Worm (Caenorhabditis elegans) whole organism, L4 larva: ENCODE data around the gene D1005.10.
A peak's percentile ranks its signal among the peaks of the same experiment; 100 is the strongest.

Experiments used
- F44E2.7 ChIP-seq: fragments of 200-800 bp; sonication (Bioruptor generic); IDR thresholded peaks from 2 replicates; pipeline ENCODE4 v2.1.2; 2022; ENCODE audit warnings: missing genetic modification characterization, missing compliant biosample characterization
- T26A8.4 ChIP-seq: fragments of 200-800 bp; sonication (Bioruptor generic); IDR thresholded peaks from 2 replicates; pipeline ENCODE4 v1.3.6; 2022; ENCODE audit warnings: missing genetic modification characterization, missing compliant biosample characterization
- Y75B8A.6 ChIP-seq: fragments of 200-800 bp; sonication (Bioruptor generic); IDR thresholded peaks from 2 replicates; pipeline ENCODE4 v1.3.6; 2022; ENCODE audit warnings: missing genetic modification reagents, missing genetic modification characterization, missing compliant biosample characterization
- ZK546.5 ChIP-seq, 2 experiments: sonication (generic microtip); optimal IDR thresholded peaks; 2 replicates each; lab custom pipeline; 2017; ENCODE audit warnings: missing biosample characterization in 2 of 2, missing genetic modification characterization in 2 of 2
- arid-1 ChIP-seq: fragments of 200-800 bp; sonication (Bioruptor generic); conservative IDR thresholded peaks from 2 replicates; pipeline ENCODE4 v1.3.6; 2022; ENCODE audit warnings: missing genetic modification reagents, missing genetic modification characterization, missing compliant biosample characterization
- attf-4 ChIP-seq: sonication (generic microtip); optimal IDR thresholded peaks from 3 replicates; lab custom pipeline; 2017; ENCODE audit warnings: missing biosample characterization, missing genetic modification characterization
- ceh-28 ChIP-seq: fragments of 150-350 bp; optimal IDR thresholded peaks from 2 replicates; lab custom pipeline; 2014; ENCODE audit warnings: missing biosample characterization, missing genetic modification reagents, missing genetic modification characterization
- daf-12 ChIP-seq: fragments of 150-350 bp; optimal IDR thresholded peaks from 2 replicates; lab custom pipeline; 2014; ENCODE audit warnings: missing biosample characterization, missing genetic modification reagents, missing genetic modification characterization
- daf-16 ChIP-seq, 3 experiments: sonication (generic microtip); optimal IDR thresholded peaks; 2 replicates each; lab custom pipeline; 2016 to 2017; ENCODE audit warnings: missing genetic modification characterization in 3 of 3, missing genetic modification reagents in 3 of 3, mild to moderate bottlenecking in 2 of 3, missing compliant biosample characterization in 2 of 3, missing biosample characterization in 1 of 3, moderate library complexity in 1 of 3
- daf-8 ChIP-seq: fragments of 200-800 bp; sonication (Bioruptor generic); IDR thresholded peaks from 2 replicates; pipeline ENCODE4 v1.3.6; 2022; ENCODE audit warnings: missing genetic modification characterization, missing compliant biosample characterization
- dmd-6 ChIP-seq: fragments of 200-800 bp; sonication (Bioruptor generic); IDR thresholded peaks from 2 replicates; pipeline ENCODE4 v1.3.6; 2022; ENCODE audit warnings: missing genetic modification reagents, missing genetic modification characterization, missing compliant biosample characterization
- dmd-8 ChIP-seq: fragments of 200-800 bp; sonication (Bioruptor generic); IDR thresholded peaks from 2 replicates; pipeline ENCODE4 v1.3.6; 2022; ENCODE audit warnings: missing genetic modification characterization, missing compliant biosample characterization
- dve-1 ChIP-seq: sonication (generic microtip); optimal IDR thresholded peaks from 2 replicates; lab custom pipeline; 2017; ENCODE audit warnings: antibody characterized with exemption, mild to moderate bottlenecking, missing genetic modification characterization, missing compliant biosample characterization; ENCODE audit not compliant: insufficient read depth
- egl-27 ChIP-seq: sonication (generic microtip); optimal IDR thresholded peaks from 3 replicates; lab custom pipeline; 2017; ENCODE audit warnings: missing biosample characterization, missing genetic modification reagents, missing genetic modification characterization
- hlh-11 ChIP-seq: fragments of 200-800 bp; sonication (Bioruptor generic); optimal IDR thresholded peaks from 2 replicates; lab custom pipeline; 2018; ENCODE audit warnings: mild to moderate bottlenecking, missing genetic modification characterization, missing compliant biosample characterization
- hlh-30 ChIP-seq: sonication (generic microtip); optimal IDR thresholded peaks from 2 replicates; lab custom pipeline; 2017; ENCODE audit warnings: antibody characterized with exemption, mild to moderate bottlenecking, missing genetic modification characterization, missing compliant biosample characterization; ENCODE audit not compliant: insufficient read depth
- hmg-1.1 ChIP-seq: fragments of 200-800 bp; sonication (Bioruptor generic); IDR thresholded peaks from 2 replicates; pipeline ENCODE4 v1.3.6; 2022; ENCODE audit warnings: missing genetic modification reagents, missing genetic modification characterization, missing compliant biosample characterization
- lin-13 ChIP-seq: fragments of 150-350 bp; optimal IDR thresholded peaks from 2 replicates; lab custom pipeline; 2014; ENCODE audit warnings: missing biosample characterization, missing genetic modification reagents, missing genetic modification characterization
- lsy-2 ChIP-seq, 2 experiments: fragments of 150-350 bp in 1 of 2; sonication (generic microtip) in 1 of 2; optimal IDR thresholded peaks; 2 replicates each; lab custom pipeline; 2014 to 2017; ENCODE audit warnings: missing biosample characterization in 2 of 2, missing genetic modification characterization in 2 of 2
- madf-9 ChIP-seq: fragments of 200-800 bp; sonication (Bioruptor generic); conservative IDR thresholded peaks from 2 replicates; pipeline ENCODE4 v1.3.6; 2022; ENCODE audit warnings: missing genetic modification reagents, missing genetic modification characterization, missing compliant biosample characterization
- mdl-1 ChIP-seq, 2 experiments: fragments of 150-350 bp in 1 of 2; sonication (generic microtip) in 1 of 2; optimal IDR thresholded peaks; 2 replicates each; lab custom pipeline; 2014 to 2017; ENCODE audit warnings: missing biosample characterization in 2 of 2, missing genetic modification characterization in 2 of 2
- mep-1 ChIP-seq: fragments of 150-350 bp; sonication (generic microtip); optimal IDR thresholded peaks from 3 replicates; lab custom pipeline; 2014; ENCODE audit warnings: missing biosample characterization, missing genetic modification characterization
- mxl-3 ChIP-seq: fragments of 200-800 bp; sonication (Bioruptor generic); optimal IDR thresholded peaks from 2 replicates; lab custom pipeline; 2018; ENCODE audit warnings: mild to moderate bottlenecking, missing genetic modification characterization, missing compliant biosample characterization
- nhr-10 ChIP-seq: fragments of 150-350 bp; optimal IDR thresholded peaks from 2 replicates; lab custom pipeline; 2014; ENCODE audit warnings: missing biosample characterization, missing genetic modification characterization
- nhr-11 ChIP-seq: fragments of 150-350 bp; optimal IDR thresholded peaks from 2 replicates; lab custom pipeline; 2014; ENCODE audit warnings: missing biosample characterization, missing genetic modification characterization
- nhr-28 ChIP-seq: fragments of 150-350 bp; optimal IDR thresholded peaks from 2 replicates; lab custom pipeline; 2014; ENCODE audit warnings: missing biosample characterization, missing genetic modification characterization
- nhr-41 ChIP-seq: fragments of 200-800 bp; sonication (Bioruptor generic); IDR thresholded peaks from 2 replicates; pipeline ENCODE4 v1.3.6; 2022; ENCODE audit warnings: missing genetic modification reagents, missing genetic modification characterization, missing compliant biosample characterization
- nhr-42 ChIP-seq: fragments of 200-800 bp; sonication (Bioruptor generic); IDR thresholded peaks from 2 replicates; pipeline ENCODE4 v1.3.6; 2022; ENCODE audit warnings: missing genetic modification characterization, missing compliant biosample characterization
- nhr-76 ChIP-seq: fragments of 150-350 bp; optimal IDR thresholded peaks from 2 replicates; lab custom pipeline; 2014; ENCODE audit warnings: missing biosample characterization, missing genetic modification characterization
- nhr-77 ChIP-seq: fragments of 150-350 bp; optimal IDR thresholded peaks from 2 replicates; lab custom pipeline; 2014; ENCODE audit warnings: missing biosample characterization, missing genetic modification characterization
- php-3 ChIP-seq: fragments of 200-800 bp; sonication (Bioruptor generic); IDR thresholded peaks from 2 replicates; pipeline ENCODE4 v1.3.6; 2022; ENCODE audit warnings: missing genetic modification reagents, missing genetic modification characterization, missing compliant biosample characterization
- pqm-1 ChIP-seq: sonication (generic microtip); optimal IDR thresholded peaks from 2 replicates; lab custom pipeline; 2017; ENCODE audit warnings: missing biosample characterization, missing genetic modification characterization
- saeg-2 ChIP-seq: fragments of 200-800 bp; sonication (Bioruptor generic); IDR thresholded peaks from 2 replicates; pipeline ENCODE4 v1.3.6; 2022; ENCODE audit warnings: missing genetic modification reagents, missing genetic modification characterization, missing compliant biosample characterization
- sdz-12 ChIP-seq: fragments of 200-800 bp; sonication (Bioruptor generic); optimal IDR thresholded peaks from 2 replicates; lab custom pipeline; 2018; ENCODE audit warnings: mild to moderate bottlenecking, missing genetic modification characterization, missing compliant biosample characterization
- spr-1 ChIP-seq: sonication (generic microtip); optimal IDR thresholded peaks from 2 replicates; lab custom pipeline; 2016; ENCODE audit warnings: mild to moderate bottlenecking, missing genetic modification characterization, missing compliant biosample characterization
- spr-3 ChIP-seq: fragments of 200-800 bp; sonication (Bioruptor generic); optimal IDR thresholded peaks from 2 replicates; lab custom pipeline; 2018; ENCODE audit warnings: mild to moderate bottlenecking, missing genetic modification characterization, missing compliant biosample characterization
- tag-97 ChIP-seq: fragments of 200-800 bp; sonication (Bioruptor generic); IDR thresholded peaks from 2 replicates; pipeline ENCODE4 v1.3.6; 2022; ENCODE audit warnings: missing genetic modification characterization, missing compliant biosample characterization
- unc-62 ChIP-seq, 3 experiments: fragments of 150-350 bp in 1 of 3; sonication (generic microtip); optimal IDR thresholded peaks in 2 of 3; peaks in 1 of 3; 1 replicate in 1 of 3; 2 replicates in 2 of 3; lab custom pipeline; 2014 to 2017; ENCODE audit warnings: missing biosample characterization in 3 of 3, missing genetic modification characterization in 3 of 3, missing genetic modification reagents in 3 of 3, missing genotype in 1 of 3

Gene D1005.10

ce11 chrX:1528107-1528506 lies 42.1 kb upstream of the D1005.10 start:
- TF ChIP-seq nhr-76 (no peak), arid-1 (GFP tag; lab: Robert Waterston, UW) (no peak), dmd-6 (GFP tag; lab: Robert Waterston, UW) (no peak), saeg-2 (GFP tag; lab: Robert Waterston, UW) (no peak), daf-12 (tag; lab: Kevin White, UChicago) (no peak), unc-62 (GFP tag; optimal IDR thresholded peaks at IDR 0.05 in 1 of 2; lab: Kevin White, UChicago) (no peak), unc-62 (tag; optimal IDR thresholded peaks at IDR 0.05; lab: Kevin White, UChicago) (no peak)
- TF ChIP-seq, all 104 proteins: peak for 0

ce11 chrX:1527338-1527737 lies 41.4 kb upstream of the D1005.10 start:
- TF ChIP-seq nhr-42 (GFP tag; lab: Robert Waterston, UW) (no peak), tag-97 (no peak), dmd-8 (GFP tag; lab: Robert Waterston, UW) (no peak), daf-16 (GFP tag; optimal IDR thresholded peaks at IDR 0.05; lab: Kevin White, UChicago) (no peak), daf-16 (tag; optimal IDR thresholded peaks at IDR 0.05; lab: Kevin White, UChicago) (peak; percentile 34), ZK546.5 (tag; optimal IDR thresholded peaks at IDR 0.05; lab: Kevin White, UChicago) (no peak), sdz-12 (GFP tag; lab: Kevin White, UChicago) (no peak), spr-3 (GFP tag; lab: Kevin White, UChicago) (no peak), F44E2.7 (GFP tag; lab: Robert Waterston, UW) (no peak), egl-27 (tag; lab: Kevin White, UChicago) (no peak), php-3 (0 out of 2 replicates have a peak, but pooled peaks have one; percentile 10), mxl-3 (GFP tag; lab: Kevin White, UChicago) (peak; percentile 6), Y75B8A.6 (no peak), mep-1 (tag; lab: Kevin White, UChicago) (peak; percentile 7), mdl-1 (tag; optimal IDR thresholded peaks at IDR 0.05; lab: Kevin White, UChicago) (peak in 1 of 2 experiments; percentile 35), daf-8 (GFP tag; lab: Robert Waterston, UW) (no peak), hlh-30 (tag; lab: Kevin White, UChicago) (peak; percentile 75), nhr-11 (tag; lab: Kevin White, UChicago) (no peak), spr-1 (no peak), madf-9 (no peak), lsy-2 (tag; optimal IDR thresholded peaks at IDR 0.05; lab: Kevin White, UChicago) (peak in 1 of 2 experiments; percentile 7), dve-1 (tag; lab: Kevin White, UChicago) (peak; percentile 79), nhr-77 (tag; lab: Kevin White, UChicago) (peak; percentile 19), hmg-1.1 (GFP tag; lab: Robert Waterston, UW) (0 out of 2 replicates have a peak, but pooled peaks have one; percentile 22), nhr-41 (GFP tag; lab: Robert Waterston, UW) (no peak), hlh-11 (peak; percentile 39), T26A8.4 (GFP tag; lab: Robert Waterston, UW) (no peak), lin-13 (GFP tag; lab: Kevin White, UChicago) (no peak), daf-12 (tag; lab: Kevin White, UChicago) (no peak), nhr-28 (tag; lab: Kevin White, UChicago) (peak; percentile 87), arid-1 (GFP tag; lab: Robert Waterston, UW) (no peak), nhr-10 (tag; lab: Kevin White, UChicago) (no peak)

DNA sequence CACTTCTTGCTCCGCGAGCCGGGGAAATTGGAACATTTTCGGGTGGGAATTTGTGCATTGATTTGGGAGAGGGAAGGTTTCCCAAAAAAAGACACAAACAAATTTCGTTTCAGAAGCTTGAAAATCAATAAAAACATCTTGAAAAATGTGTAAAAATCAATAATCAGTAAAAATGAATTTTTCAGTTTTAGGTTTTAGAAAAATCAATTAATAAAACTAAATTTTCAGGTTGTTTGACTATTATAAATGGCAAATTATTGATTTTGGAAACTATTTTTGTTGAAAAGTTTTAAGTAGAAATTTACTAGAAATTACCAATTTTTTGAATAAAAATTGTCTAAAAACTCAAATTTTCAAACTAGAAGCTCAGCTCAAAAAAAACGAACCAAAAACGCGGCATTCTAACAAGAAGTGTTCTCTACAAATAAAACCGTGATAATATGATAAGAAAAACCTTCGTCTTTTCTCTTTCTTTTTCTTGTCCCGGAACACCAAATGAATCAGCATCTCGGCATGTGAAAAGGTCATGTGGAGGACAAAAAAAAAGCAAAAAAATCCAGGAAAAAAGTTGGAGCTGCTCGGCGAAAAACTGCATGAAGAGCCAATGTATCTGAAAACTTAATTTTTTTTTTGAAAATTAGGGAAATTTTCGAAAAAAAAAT lies 39.7 kb upstream of the D1005.10 start:
- peak; percentile 2 for TF ChIP-seq pqm-1 (tag; lab: Kevin White, UChicago)
- peak; percentile 78 for TF ChIP-seq hlh-30 (tag; lab: Kevin White, UChicago)
- TF ChIP-seq nhr-28 (tag; lab: Kevin White, UChicago), result peak; percentile 51
- TF ChIP-seq attf-4 (tag; lab: Kevin White, UChicago), result no peak
- no peak for TF ChIP-seq lin-13 (GFP tag; lab: Kevin White, UChicago)
- peak; percentile 48 for TF ChIP-seq ceh-28 (tag; lab: Kevin White, UChicago)
- TF ChIP-seq unc-62 (GFP tag; optimal IDR thresholded peaks at IDR 0.05 in 1 of 2; lab: Kevin White, UChicago), result peak in 1 of 2 experiments; percentile 86
- TF ChIP-seq unc-62 (tag; optimal IDR thresholded peaks at IDR 0.05; lab: Kevin White, UChicago), result no peak
- TF ChIP-seq, all 104 proteins: peak for 5
